Worm (Caenorhabditis elegans) whole organism, midembryonic: ENCODE results near the gene hoe-1.

Experiments used
- T22C8.4 ChIP-seq: fragments of 200-800 bp; sonication (Bioruptor generic); IDR thresholded peaks from 2 replicates; pipeline ENCODE4 v1.3.6; 2022; ENCODE audit warnings: missing genetic modification characterization, missing compliant biosample characterization
- cog-1 ChIP-seq: sonication (generic microtip); optimal IDR thresholded peaks from 2 replicates; lab custom pipeline; 2016; ENCODE audit warnings: missing genetic modification characterization, missing compliant biosample characterization
- flt-1 ChIP-seq: fragments of 200-800 bp; sonication (Bioruptor generic); IDR thresholded peaks from 2 replicates; pipeline ENCODE4 v1.3.6; 2022; ENCODE audit warnings: missing genetic modification characterization, missing compliant biosample characterization
- klf-2 ChIP-seq: fragments of 200-800 bp; sonication (Bioruptor generic); conservative IDR thresholded peaks from 2 replicates; pipeline ENCODE4 v1.3.6; 2022; ENCODE audit warnings: missing genetic modification reagents, missing genetic modification characterization, missing compliant biosample characterization
- med-1 ChIP-seq: sonication (generic microtip); optimal IDR thresholded peaks from 2 replicates; lab custom pipeline; 2017; ENCODE audit warnings: missing genetic modification characterization, mild to moderate bottlenecking, missing compliant biosample characterization, antibody characterized with exemption, missing genetic modification reagents; ENCODE audit not compliant: insufficient read depth
- ref-1 ChIP-seq: fragments of 200-800 bp; sonication (Bioruptor generic); conservative IDR thresholded peaks from 2 replicates; pipeline ENCODE4 v1.3.6; 2022; ENCODE audit warnings: missing genetic modification reagents, missing genetic modification characterization, missing compliant biosample characterization
- tab-1 ChIP-seq: fragments of 200-800 bp; sonication (Bioruptor generic); IDR thresholded peaks from 2 replicates; pipeline ENCODE4 v1.3.6; 2022; ENCODE audit warnings: missing genetic modification characterization, missing compliant biosample characterization
- ztf-23 ChIP-seq: fragments of 200-800 bp; sonication (Bioruptor generic); IDR thresholded peaks from 2 replicates; pipeline ENCODE4 v1.3.6; 2022; ENCODE audit warnings: missing genetic modification reagents, missing genetic modification characterization, missing compliant biosample characterization
- ztf-29 ChIP-seq: fragments of 200-800 bp; sonication (Bioruptor generic); IDR thresholded peaks from 2 replicates; pipeline ENCODE4 v1.3.6; 2022; ENCODE audit warnings: missing genetic modification reagents, missing genetic modification characterization, missing compliant biosample characterization

Gene hoe-1

ce11 chrIV:4744167-4744566, at the start of gene hoe-1:
TSS of gene hoe-1 (minus strand) at chrIV:4744267.
- TF ChIP-seq ztf-23 (GFP tag; lab: Robert Waterston, UW) (no peak), ztf-29 (no peak), T22C8.4 (GFP tag; lab: Robert Waterston, UW) (no peak), med-1 (no peak), cog-1 (tag; lab: Kevin White, UChicago) (no peak)

- TF ChIP-seq ztf-23 (GFP tag; lab: Robert Waterston, UW): no peak
- no peak for TF ChIP-seq ref-1
- TF ChIP-seq flt-1 (GFP tag; lab: Robert Waterston, UW): no peak
- no peak for TF ChIP-seq T22C8.4 (GFP tag; lab: Robert Waterston, UW)
- no peak for TF ChIP-seq med-1
- no peak for TF ChIP-seq tab-1 (GFP tag; lab: Robert Waterston, UW)
- TF ChIP-seq klf-2: no peak
- no peak for TF ChIP-seq ztf-29
- no peak for TF ChIP-seq cog-1 (tag; lab: Kevin White, UChicago)
Measured at ce11 chrIV:4789445-4789844, 45.4 kb upstream of the hoe-1 start, which contains the start of gene R11E3.1. TSS of gene R11E3.1 (plus strand) at chrIV:4789745.

- TF ChIP-seq med-1: no peak
- no peak for TF ChIP-seq flt-1 (GFP tag; lab: Robert Waterston, UW)
- no peak for TF ChIP-seq T22C8.4 (GFP tag; lab: Robert Waterston, UW)
- no peak for TF ChIP-seq klf-2
- no peak for TF ChIP-seq ztf-29
- TF ChIP-seq ztf-23 (GFP tag; lab: Robert Waterston, UW): no peak
- no peak for TF ChIP-seq ref-1
- no peak for TF ChIP-seq cog-1 (tag; lab: Kevin White, UChicago)
- TF ChIP-seq tab-1 (GFP tag; lab: Robert Waterston, UW): no peak
Measured at ce11 chrIV:4788332-4788731, 44.3 kb upstream of the hoe-1 start, which contains the start of gene nhr-104. TSS of gene nhr-104 (minus strand) at chrIV:4788692.

- TF ChIP-seq cog-1 (tag; lab: Kevin White, UChicago): no peak
- TF ChIP-seq med-1: no peak
- TF ChIP-seq ztf-29: no peak
- TF ChIP-seq ref-1: no peak
- TF ChIP-seq tab-1 (GFP tag; lab: Robert Waterston, UW): no peak
- no peak for TF ChIP-seq klf-2
- TF ChIP-seq T22C8.4 (GFP tag; lab: Robert Waterston, UW): no peak
- TF ChIP-seq flt-1 (GFP tag; lab: Robert Waterston, UW): no peak
Measured at ce11 chrIV:4781123-4781522, 37.1 kb upstream of the hoe-1 start.

- TF ChIP-seq ztf-29 (no peak), T22C8.4 (GFP tag; lab: Robert Waterston, UW) (no peak), tab-1 (GFP tag; lab: Robert Waterston, UW) (no peak), ztf-23 (GFP tag; lab: Robert Waterston, UW) (no peak), flt-1 (GFP tag; lab: Robert Waterston, UW) (no peak)
Measured at ce11 chrIV:4780129-4780528, 36.1 kb upstream of the hoe-1 start, which contains the start of gene set-15. TSS of gene set-15 (minus strand) at chrIV:4780229.

- no peak for TF ChIP-seq tab-1 (GFP tag; lab: Robert Waterston, UW)
Measured at ce11 chrIV:4776501-4776900, 32.4 kb upstream of the hoe-1 start.

- no peak for TF ChIP-seq ref-1
Measured at ce11 chrIV:4776001-4776400, 31.9 kb upstream of the hoe-1 start, which contains the start of gene R11E3.19. TSS of gene R11E3.19 (minus strand) at chrIV:4776101.

- TF ChIP-seq klf-2 (no peak), tab-1 (GFP tag; lab: Robert Waterston, UW) (no peak), ztf-29 (no peak), med-1 (no peak), ref-1 (no peak), flt-1 (GFP tag; lab: Robert Waterston, UW) (no peak), cog-1 (tag; lab: Kevin White, UChicago) (no peak), T22C8.4 (GFP tag; lab: Robert Waterston, UW) (no peak), ztf-23 (GFP tag; lab: Robert Waterston, UW) (no peak)
Measured at ce11 chrIV:4771792-4772191, 27.7 kb upstream of the hoe-1 start, which contains the start of gene R11E3.2. TSS of gene R11E3.2 (plus strand) at chrIV:4772092.

- no peak for TF ChIP-seq tab-1 (GFP tag; lab: Robert Waterston, UW)
- no peak for TF ChIP-seq ztf-23 (GFP tag; lab: Robert Waterston, UW)
- TF ChIP-seq klf-2: no peak
- TF ChIP-seq T22C8.4 (GFP tag; lab: Robert Waterston, UW): no peak
- TF ChIP-seq cog-1 (tag; lab: Kevin White, UChicago): no peak
- TF ChIP-seq ref-1: no peak
- no peak for TF ChIP-seq med-1
- TF ChIP-seq flt-1 (GFP tag; lab: Robert Waterston, UW): no peak
- no peak for TF ChIP-seq ztf-29
Measured at ce11 chrIV:4764422-4764821, 20.4 kb upstream of the hoe-1 start, which contains the start of gene npp-26. TSS of gene npp-26 (plus strand) at chrIV:4764722.

ce11 chrIV:4763844-4764243, 19.8 kb upstream of the hoe-1 start, which contains the start of gene Y17G9B.2:
TSS of gene Y17G9B.2 (plus strand) at chrIV:4764144.
- TF ChIP-seq med-1 (no peak), klf-2 (no peak), tab-1 (GFP tag; lab: Robert Waterston, UW) (no peak), flt-1 (GFP tag; lab: Robert Waterston, UW) (no peak), ztf-29 (no peak), ref-1 (no peak)

- TF ChIP-seq ref-1 (no peak), klf-2 (no peak), ztf-29 (no peak), T22C8.4 (GFP tag; lab: Robert Waterston, UW) (no peak), tab-1 (GFP tag; lab: Robert Waterston, UW) (no peak), flt-1 (GFP tag; lab: Robert Waterston, UW) (no peak), med-1 (no peak), cog-1 (tag; lab: Kevin White, UChicago) (no peak), ztf-23 (GFP tag; lab: Robert Waterston, UW) (no peak)
Measured at ce11 chrIV:4760378-4761084, 16.5 kb upstream of the hoe-1 start, which contains the start of the genes memi-1 and cyp-31A3. TSS of gene memi-1 (minus strand) at chrIV:4760428. TSS of gene cyp-31A3 (plus strand) at chrIV:4761049.
